Worm (Caenorhabditis elegans) whole organism, L4/young adult: Measurements from ENCODE around the gene C28C12.12.

Source experiments
- W03F9.2 ChIP-seq: fragments of 150-350 bp; optimal IDR thresholded peaks from 2 replicates; lab custom pipeline; 2014; ENCODE audit warnings: missing biosample characterization, missing genetic modification characterization
- dao-5 ChIP-seq: sonication (generic microtip); optimal IDR thresholded peaks from 2 replicates; lab custom pipeline; 2016; ENCODE audit warnings: missing genotype, missing genetic modification characterization, moderate library complexity, missing compliant biosample characterization
- him-1 ChIP-seq: sonication (generic microtip); optimal IDR thresholded peaks from 2 replicates; lab custom pipeline; 2016; ENCODE audit warnings: missing genotype, missing genetic modification reagents, missing genetic modification characterization, missing compliant biosample characterization

Gene C28C12.12

ce11 chrIV:8527598-8528012 lies 31.4 kb upstream of the C28C12.12 start:
- TF ChIP-seq W03F9.2 (tag; lab: Kevin White, UChicago) (peak; percentile 58), dao-5 (tag; lab: Kevin White, UChicago) (no peak), him-1 (tag; lab: Kevin White, UChicago) (no peak)

DNA sequence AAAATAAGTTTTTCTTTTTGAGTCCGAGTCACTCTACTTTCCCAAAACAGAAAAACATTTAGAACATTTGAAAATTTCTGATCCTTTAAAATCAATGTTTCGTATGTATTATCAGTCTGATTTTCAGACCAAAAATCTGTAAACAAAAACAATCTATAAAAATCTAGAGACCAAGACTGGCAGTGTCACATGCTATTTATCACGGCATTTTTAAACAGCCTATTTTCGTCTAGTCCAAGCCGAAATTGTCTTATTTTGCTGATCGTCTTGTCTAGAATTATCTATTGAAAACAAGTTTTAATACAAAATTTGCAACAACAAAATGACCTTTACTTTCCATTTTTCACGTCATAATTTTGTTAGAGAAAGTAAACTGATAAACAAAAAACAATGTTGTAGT lies 30.4 kb upstream of the C28C12.12 start:
- TF ChIP-seq dao-5 (tag; lab: Kevin White, UChicago) (no peak), W03F9.2 (tag; lab: Kevin White, UChicago) (no peak)

ce11 chrIV:8526050-8526449 lies 29.9 kb upstream of the C28C12.12 start:
- no peak for TF ChIP-seq him-1 (tag; lab: Kevin White, UChicago)
- TF ChIP-seq W03F9.2 (tag; lab: Kevin White, UChicago), result no peak

ce11 chrIV:8523981-8524380 lies 27.8 kb upstream of the C28C12.12 start:
- TF ChIP-seq dao-5 (tag; lab: Kevin White, UChicago), result no peak
- TF ChIP-seq him-1 (tag; lab: Kevin White, UChicago), result no peak
- TF ChIP-seq W03F9.2 (tag; lab: Kevin White, UChicago), result no peak

- no peak for TF ChIP-seq him-1 (tag; lab: Kevin White, UChicago)
- no peak for TF ChIP-seq dao-5 (tag; lab: Kevin White, UChicago)
- TF ChIP-seq W03F9.2 (tag; lab: Kevin White, UChicago), result no peak
Measured at ce11 chrIV:8520594-8520993, 24.4 kb upstream of the C28C12.12 start, which contains the start of gene pkg-2. TSS of gene pkg-2 (plus strand) at chrIV:8520894.

DNA sequence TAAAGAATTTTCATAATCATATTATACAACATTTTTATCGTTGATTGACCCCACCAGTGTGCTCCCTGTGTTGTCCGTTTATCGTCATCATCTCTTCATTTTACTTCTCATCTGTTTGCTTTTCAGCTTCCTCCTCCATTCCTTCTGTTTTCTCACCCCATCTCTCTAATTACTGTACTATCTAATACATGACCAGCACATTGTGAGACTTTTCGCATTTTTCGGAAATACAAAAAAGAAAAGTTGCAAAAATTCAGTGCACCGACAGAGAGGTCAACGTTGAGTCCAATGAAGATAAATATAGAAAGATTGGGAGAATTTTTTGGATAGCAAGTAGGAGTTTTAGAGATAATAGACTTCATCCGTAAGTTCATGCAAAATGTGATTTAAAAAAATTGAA lies 23.8 kb upstream of the C28C12.12 start:
- TF ChIP-seq him-1 (tag; lab: Kevin White, UChicago) (no peak), dao-5 (tag; lab: Kevin White, UChicago) (no peak), W03F9.2 (tag; lab: Kevin White, UChicago) (no peak)

ce11 chrIV:8514546-8514945 lies 18.4 kb upstream of the C28C12.12 start:
- TF ChIP-seq dao-5 (tag; lab: Kevin White, UChicago), result no peak
- no peak for TF ChIP-seq W03F9.2 (tag; lab: Kevin White, UChicago)
- TF ChIP-seq him-1 (tag; lab: Kevin White, UChicago), result no peak

DNA sequence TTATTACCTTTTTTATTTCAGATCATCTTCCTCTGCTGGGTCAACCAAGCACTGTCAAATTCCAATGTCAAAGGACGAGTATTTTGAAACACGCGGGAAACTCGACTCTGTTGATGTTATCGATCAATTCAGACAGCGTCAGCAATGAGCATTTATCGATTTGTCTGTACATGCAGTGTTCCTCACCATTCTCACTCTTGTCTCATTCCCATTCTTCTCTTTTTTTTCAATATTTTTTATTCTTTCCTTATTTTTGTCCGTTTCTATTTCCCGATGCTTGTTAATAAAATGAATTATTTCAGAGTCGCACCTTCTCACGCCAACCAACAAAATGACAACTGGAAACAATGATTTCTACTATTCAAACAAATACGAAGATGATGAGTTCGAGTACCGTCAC lies 17.5 kb upstream of the C28C12.12 start, which contains the start of gene cks-1:
Gene cks-1 (plus strand): TSS at position 301 of the 400 bp plus-strand sequence.
- TF ChIP-seq him-1 (tag; lab: Kevin White, UChicago) (no peak), dao-5 (tag; lab: Kevin White, UChicago) (no peak), W03F9.2 (tag; lab: Kevin White, UChicago) (no peak)

ce11 chrIV:8512679-8513078 lies 16.5 kb upstream of the C28C12.12 start, which contains the start of gene C09G4.4:
TSS of gene C09G4.4 (plus strand) at chrIV:8512979.
- TF ChIP-seq him-1 (tag; lab: Kevin White, UChicago) (no peak), W03F9.2 (tag; lab: Kevin White, UChicago) (no peak), dao-5 (tag; lab: Kevin White, UChicago) (no peak)

DNA sequence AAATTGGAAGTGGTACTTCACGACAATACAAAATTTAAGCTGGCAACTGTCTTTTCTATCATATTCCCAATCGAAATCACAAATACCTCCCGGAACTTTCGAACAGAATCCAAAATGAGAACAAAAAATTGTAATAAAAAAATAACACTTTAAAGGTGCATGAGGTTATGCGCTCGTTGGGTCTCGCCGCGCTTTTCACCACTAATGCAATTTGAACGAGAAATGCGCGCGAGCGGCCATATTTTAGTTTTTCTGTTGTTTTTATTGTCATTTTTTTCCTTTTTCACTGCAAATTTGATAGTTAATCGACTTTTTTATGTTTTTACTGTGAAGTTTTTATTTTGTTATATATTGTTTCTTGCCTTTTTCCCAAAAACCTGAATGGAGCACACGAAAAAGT lies 14.9 kb upstream of the C28C12.12 start, which contains the start of gene mes-6:
Gene mes-6 (plus strand): TSS at position 229 of the 400 bp plus-strand sequence.
- peak; percentile 70 for TF ChIP-seq W03F9.2 (tag; lab: Kevin White, UChicago)
- TF ChIP-seq dao-5 (tag; lab: Kevin White, UChicago), result no peak

ce11 chrIV:8510534-8510933 lies 14.4 kb upstream of the C28C12.12 start, which contains the start of gene tag-77:
TSS of gene tag-77 (minus strand) at chrIV:8510548.
- TF ChIP-seq W03F9.2 (tag; lab: Kevin White, UChicago) (peak; percentile 26), him-1 (tag; lab: Kevin White, UChicago) (no peak)

DNA sequence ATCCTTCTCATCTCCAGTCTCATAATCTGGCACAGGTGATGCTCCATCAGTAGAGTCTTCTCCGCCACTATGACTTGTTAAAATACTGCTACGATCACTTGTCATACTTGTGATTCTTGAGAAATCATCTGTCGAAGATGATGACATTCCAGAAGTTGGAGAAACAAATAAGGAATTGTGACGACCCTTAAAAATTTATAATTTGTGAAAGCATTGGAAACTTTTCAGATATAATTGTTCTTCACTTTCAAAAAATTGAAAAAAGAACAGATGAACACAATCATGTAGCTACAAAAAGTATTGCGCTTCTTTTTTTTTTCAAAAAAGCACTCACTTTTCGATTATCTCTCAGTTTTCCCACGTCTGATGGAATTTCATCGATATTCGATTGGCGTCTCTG lies 9.9 kb upstream of the C28C12.12 start:
- TF ChIP-seq him-1 (tag; lab: Kevin White, UChicago) (no peak), dao-5 (tag; lab: Kevin White, UChicago) (no peak), W03F9.2 (tag; lab: Kevin White, UChicago) (no peak)

ce11 chrIV:8501382-8501781 lies 5.2 kb upstream of the C28C12.12 start, which contains the start of gene C28C12.1:
TSS of gene C28C12.1 (plus strand) at chrIV:8501682.
- TF ChIP-seq dao-5 (tag; lab: Kevin White, UChicago), result no peak
- no peak for TF ChIP-seq W03F9.2 (tag; lab: Kevin White, UChicago)
- no peak for TF ChIP-seq him-1 (tag; lab: Kevin White, UChicago)

- TF ChIP-seq him-1 (tag; lab: Kevin White, UChicago) (no peak), dao-5 (tag; lab: Kevin White, UChicago) (no peak), W03F9.2 (tag; lab: Kevin White, UChicago) (no peak)
Measured at ce11 chrIV:8499956-8500355, 3.8 kb upstream of the C28C12.12 start.
